Fruit fly (Drosophila melanogaster) whole organism, wandering third instar larva: ENCODE results near the gene CG11309.
A peak's percentile ranks its signal among the peaks of the same experiment; 100 is the strongest.

Experiments
- Dfd ChIP-seq: fragments of >200 bp; optimal IDR thresholded peaks from 2 replicates; lab custom pipeline; 2017; ENCODE audit warnings: missing biosample characterization, missing genetic modification characterization
- Mio ChIP-seq: sonication (Bioruptor generic); optimal IDR thresholded peaks from 2 replicates; lab custom pipeline; 2016; ENCODE audit warnings: missing biosample characterization, missing genetic modification characterization
- Myc ChIP-seq: fragments of >200 bp; optimal IDR thresholded peaks from 2 replicates; lab custom pipeline; 2017
- dmrt93B ChIP-seq: fragments of 200-800 bp; sonication (Bioruptor generic); optimal IDR thresholded peaks from 2 replicates; lab custom pipeline; 2018; ENCODE audit warnings: missing biosample characterization, mild to moderate bottlenecking, missing genetic modification characterization
- dsf ChIP-seq: sonication (Bioruptor generic); optimal IDR thresholded peaks from 2 replicates; lab custom pipeline; 2016; ENCODE audit warnings: missing biosample characterization, missing genetic modification characterization, borderline replicate concordance
- fru ChIP-seq: fragments of 200-800 bp; sonication (Bioruptor generic); optimal IDR thresholded peaks from 3 replicates; lab custom pipeline; 2016; ENCODE audit warnings: missing biosample characterization, mild to moderate bottlenecking, missing genetic modification characterization
- pan ChIP-seq: fragments of >200 bp; optimal IDR thresholded peaks from 2 replicates; lab custom pipeline; 2017
- psq ChIP-seq: fragments of 200-800 bp; sonication (Bioruptor generic); optimal IDR thresholded peaks from 3 replicates; lab custom pipeline; 2017; ENCODE audit warnings: missing biosample characterization, mild to moderate bottlenecking, missing genetic modification characterization, moderate library complexity
- tai ChIP-seq: sonication (Bioruptor generic); optimal IDR thresholded peaks from 2 replicates; lab custom pipeline; 2016; ENCODE audit warnings: missing biosample characterization, missing genetic modification characterization

dm6 chr3L:21317416-21318259 is 13.2 kb upstream of the CG11309 start, which contains the start of gene Pc:
- TF ChIP-seq dsf (GFP tag; lab: Kevin White, UChicago) (no peak), Dfd (GFP tag; lab: Kevin White, UChicago) (no peak), tai (GFP tag; lab: Kevin White, UChicago) (no peak), pan (no peak), Mio (GFP tag; lab: Kevin White, UChicago) (no peak), psq (GFP tag; lab: Kevin White, UChicago) (no peak), Myc (peak; percentile 6), fru (GFP tag; lab: Kevin White, UChicago) (no peak), dmrt93B (GFP tag; lab: Kevin White, UChicago) (no peak)
